Worm (Caenorhabditis elegans) whole organism, dauer: ENCODE data around the gene T08D2.4.
"Not testable (repeated sequence)": the region's sequence is repeated elsewhere in the genome, so short reads cannot be mapped to it uniquely, and the experiment has no call there.

Experiments
- unc-62 ChIP-seq: sonication (generic microtip); optimal IDR thresholded peaks from 2 replicates; lab custom pipeline; 2017; ENCODE audit warnings: missing biosample characterization, missing genetic modification reagents, missing genetic modification characterization

T08D2.4 gene

ce11 chrX:177075-177474 lies at the start of gene T08D2.4, which contains the start of gene T08D2.5:
Gene T08D2.4, plus strand, starts transcription at chrX:177396.
Gene T08D2.5, plus strand, starts transcription at chrX:177375.
- no peak for TF ChIP-seq unc-62 (GFP tag; lab: Kevin White, UChicago)

ce11 chrX:141149-141548 lies 36.0 kb upstream of the T08D2.4 start, which contains the start of gene Y73B3A.8:
Gene Y73B3A.8, minus strand, starts transcription at chrX:141249.
- TF ChIP-seq unc-62 (GFP tag; lab: Kevin White, UChicago): no peak

- no peak for TF ChIP-seq unc-62 (GFP tag; lab: Kevin White, UChicago)
These were observed 30.4 kb upstream of the T08D2.4 start for ce11 chrX:146832-147231.

- no peak for TF ChIP-seq unc-62 (GFP tag; lab: Kevin White, UChicago)
These were observed 29.4 kb upstream of the T08D2.4 start, which contains the start of gene Y73B3A.11 for ce11 chrX:147824-148223. Gene Y73B3A.11, plus strand, starts transcription at chrX:148124.

- TF ChIP-seq unc-62 (GFP tag; lab: Kevin White, UChicago): not testable (repeated sequence)
These were observed 14.2 kb upstream of the T08D2.4 start, which contains the start of gene tmed-12 for ce11 chrX:163034-163433. Gene tmed-12, minus strand, starts transcription at chrX:163134.

ce11 chrX:182119-182741 lies 5.0 kb downstream of the T08D2.4 start, which contains the start of the genes T08D2.6 and chkr-1:
Gene T08D2.6, minus strand, starts transcription at chrX:182169.
Gene chkr-1, plus strand, starts transcription at chrX:182691.
- not testable (repeated sequence) for TF ChIP-seq unc-62 (GFP tag; lab: Kevin White, UChicago)

ce11 chrX:192534-192933 lies 15.3 kb downstream of the T08D2.4 start, which contains the start of gene T08D2.8:
Gene T08D2.8, plus strand, starts transcription at chrX:192834.
- no peak for TF ChIP-seq unc-62 (GFP tag; lab: Kevin White, UChicago)

ce11 chrX:196403-196802 lies 19.2 kb downstream of the T08D2.4 start:
- no peak for TF ChIP-seq unc-62 (GFP tag; lab: Kevin White, UChicago)

- TF ChIP-seq unc-62 (GFP tag; lab: Kevin White, UChicago): not testable (repeated sequence)
These were observed 32.5 kb downstream of the T08D2.4 start, which contains the start of gene Y73B3B.3 for ce11 chrX:209695-210094. Gene Y73B3B.3, plus strand, starts transcription at chrX:209995.

- TF ChIP-seq unc-62 (GFP tag; lab: Kevin White, UChicago): not testable (repeated sequence)
These were observed 33.9 kb downstream of the T08D2.4 start, which contains the start of gene Y73B3B.1 for ce11 chrX:211141-211540. Gene Y73B3B.1, minus strand, starts transcription at chrX:211241.

- not testable (repeated sequence) for TF ChIP-seq unc-62 (GFP tag; lab: Kevin White, UChicago)
These were observed 38.3 kb downstream of the T08D2.4 start, which contains the start of gene set-28 for ce11 chrX:215488-215887. Gene set-28, minus strand, starts transcription at chrX:215588.
